Worm (Caenorhabditis elegans): Measurements from ENCODE around the gene str-168.

str-168 gene

ce11 chrIV:4934103-4934502 lies 4.7 kb upstream of the str-168 start, which contains the start of gene str-153:
TSS of gene str-153 (plus strand) at chrIV:4934403.
- TF ChIP-seq aha-1 (tag; optimal IDR thresholded peaks at IDR 0.05) (no peak), ces-1 (GFP tag; optimal IDR thresholded peaks at IDR 0.05) (no peak), mdl-1 (tag; optimal IDR thresholded peaks at IDR 0.05) (no peak), nhr-19 (GFP tag; conservative IDR thresholded peaks at IDR 0.05) (no peak), aly-2 (tag; optimal IDR thresholded peaks at IDR 0.05) (no peak), nhr-77 (tag; optimal IDR thresholded peaks at IDR 0.05) (no peak)

- peak; percentile 56 for TF ChIP-seq elt-2 (tag; optimal IDR thresholded peaks at IDR 0.05)
- no peak for TF ChIP-seq dsc-1 (tag; optimal IDR thresholded peaks at IDR 0.05)
Observed at ce11 chrIV:4937647-4938046, 1.1 kb upstream of the str-168 start, which contains the start of gene fbxa-86. TSS of gene fbxa-86 (minus strand) at chrIV:4938013.

- TF ChIP-seq C34B4.2 (tag; optimal IDR thresholded peaks at IDR 0.05) (no peak), nhr-71 (tag; optimal IDR thresholded peaks at IDR 0.05) (no peak), pax-3 (tag; optimal IDR thresholded peaks at IDR 0.05) (no peak), lin-35 (GFP tag; optimal IDR thresholded peaks at IDR 0.05) (no peak), nhr-237 (tag; optimal IDR thresholded peaks at IDR 0.05) (no peak), egl-27 (tag; optimal IDR thresholded peaks at IDR 0.05) (no peak), elt-3 (tag; optimal IDR thresholded peaks at IDR 0.05) (no peak), ama-1 (optimal IDR thresholded peaks at IDR 0.05) (no peak), alr-1 (tag; optimal IDR thresholded peaks at IDR 0.05; ENCODE audit: borderline replicate concordance) (no peak), jun-1 (tag; optimal IDR thresholded peaks at IDR 0.05) (no peak), unc-62 (GFP tag; optimal IDR thresholded peaks at IDR 0.05) (no peak)
Observed at ce11 chrIV:4941681-4942080, 2.9 kb downstream of the str-168 start, which contains the start of gene Y9C9A.5. TSS of gene Y9C9A.5 (plus strand) at chrIV:4941981.

- TF ChIP-seq nhr-11 (tag; optimal IDR thresholded peaks at IDR 0.05) (no peak), lin-14 (GFP tag; optimal IDR thresholded peaks at IDR 0.05) (no peak), lsy-2 (tag; optimal IDR thresholded peaks at IDR 0.05) (no peak), ztf-4 (tag; optimal IDR thresholded peaks at IDR 0.05) (no peak), tbx-2 (tag; optimal IDR thresholded peaks at IDR 0.05) (no peak), fkh-8 (tag; optimal IDR thresholded peaks at IDR 0.05) (peak; percentile 17), alr-1 (tag; optimal IDR thresholded peaks at IDR 0.05; ENCODE audit: borderline replicate concordance) (no peak), C34B4.2 (tag; optimal IDR thresholded peaks at IDR 0.05) (no peak)
Observed at ce11 chrIV:4945771-4946170, 7.0 kb downstream of the str-168 start, which contains the start of gene str-169. TSS of gene str-169 (plus strand) at chrIV:4946071.

ce11 chrIV:4953887-4954286 lies 15.1 kb downstream of the str-168 start, which contains the start of gene str-163:
TSS of gene str-163 (plus strand) at chrIV:4954187.
- peak; percentile 39 for TF ChIP-seq pax-3 (tag; optimal IDR thresholded peaks at IDR 0.05)
- no peak for TF ChIP-seq nhr-90 (tag; optimal IDR thresholded peaks at IDR 0.05; ENCODE audit: poor library complexity)
- peak; percentile 55 for TF ChIP-seq dsc-1 (tag; optimal IDR thresholded peaks at IDR 0.05)
- TF ChIP-seq sox-4 (tag; optimal IDR thresholded peaks at IDR 0.05) = peak; percentile 44
- TF ChIP-seq grh-1 (GFP tag; IDR thresholded peaks at IDR 0.05) = no peak
- peak; percentile 39 for TF ChIP-seq fkh-8 (tag; optimal IDR thresholded peaks at IDR 0.05)

- TF ChIP-seq ama-1 (optimal IDR thresholded peaks at IDR 0.05) = no peak
- no peak for TF ChIP-seq efl-1 (optimal IDR thresholded peaks at IDR 0.05)
- peak in 1 of 2 experiments; percentile 76 for TF ChIP-seq efl-1 (GFP tag; optimal IDR thresholded peaks at IDR 0.05 in 1 of 2)
Observed at ce11 chrIV:4960623-4961022, 21.9 kb downstream of the str-168 start, which contains the start of gene str-164. TSS of gene str-164 (plus strand) at chrIV:4960735.

- TF ChIP-seq efl-1 (optimal IDR thresholded peaks at IDR 0.05) = no peak
- TF ChIP-seq efl-1 (GFP tag; optimal IDR thresholded peaks at IDR 0.05 in 1 of 2) = no peak
- TF ChIP-seq mef-2 (tag; optimal IDR thresholded peaks at IDR 0.05) = no peak
- no peak for TF ChIP-seq alr-1 (tag; optimal IDR thresholded peaks at IDR 0.05; ENCODE audit: borderline replicate concordance)
- TF ChIP-seq skn-1 (tag; optimal IDR thresholded peaks at IDR 0.05) = no peak
- TF ChIP-seq unc-30 (tag; optimal IDR thresholded peaks at IDR 0.05) = no peak
- no peak for TF ChIP-seq C04F5.9 (tag; optimal IDR thresholded peaks at IDR 0.05)
- no peak for TF ChIP-seq fkh-10 (GFP tag; optimal IDR thresholded peaks at IDR 0.05)
- no peak for TF ChIP-seq elt-3 (tag; optimal IDR thresholded peaks at IDR 0.05)
- TF ChIP-seq nhr-19 (GFP tag; conservative IDR thresholded peaks at IDR 0.05) = no peak
Observed at ce11 chrIV:4963834-4964233, 25.1 kb downstream of the str-168 start, which contains the start of gene txt-3. TSS of gene txt-3 (plus strand) at chrIV:4963958.

Measured in whole organism, L1 larva.